Worm (Caenorhabditis elegans): Measurements from ENCODE around the gene F35B3.7.

DNA sequence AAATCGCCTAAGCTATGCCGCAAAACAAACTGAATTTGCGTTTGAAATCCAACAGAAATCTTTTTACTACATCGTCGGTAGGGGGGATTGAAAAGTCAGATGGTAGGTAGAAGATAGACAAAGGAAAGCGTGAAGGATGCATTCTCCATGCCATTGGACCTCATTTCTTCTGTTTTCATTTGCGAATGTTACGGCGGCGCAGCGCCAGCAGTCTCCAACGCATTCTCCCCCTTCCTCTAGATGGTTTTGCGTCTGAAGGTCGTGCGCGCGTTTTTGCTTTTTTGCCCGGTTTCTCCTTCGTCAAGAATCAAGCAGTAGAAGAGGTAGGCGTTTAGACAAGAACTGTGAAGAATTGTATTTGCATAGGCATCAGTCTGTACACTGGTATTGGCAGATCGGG, 49.4 kb downstream of the F35B3.7 start:
- TF ChIP-seq med-1 (GFP tag; optimal IDR thresholded peaks at IDR 0.05; ENCODE audit: insufficient read depth) (no peak), T22C8.4 (GFP tag; IDR thresholded peaks at IDR 0.05) (no peak), flt-1 (GFP tag; IDR thresholded peaks at IDR 0.05) (no peak), ztf-29 (GFP tag; IDR thresholded peaks at IDR 0.05) (no peak), klf-2 (GFP tag; conservative IDR thresholded peaks at IDR 0.05) (no peak), ref-1 (GFP tag; conservative IDR thresholded peaks at IDR 0.05) (no peak), tab-1 (GFP tag; IDR thresholded peaks at IDR 0.05) (no peak), ztf-23 (GFP tag; IDR thresholded peaks at IDR 0.05) (no peak), cog-1 (tag; optimal IDR thresholded peaks at IDR 0.05) (no peak)

Measured in whole organism, midembryonic.